Fruit fly (Drosophila melanogaster): ENCODE data around the gene trp.

The trp gene

dm6 chr3R:29891183-29891582 is 28.9 kb downstream of the trp start (continued):
- TF ChIP-seq dmrt99B (tag; optimal IDR thresholded peaks at IDR 0.05): peak; percentile 18
- no peak for TF ChIP-seq esg (GFP tag; conservative IDR thresholded peaks at IDR 0.05)
- TF ChIP-seq B-H2 (GFP tag; optimal IDR thresholded peaks at IDR 0.05): peak; percentile 39
- no peak for TF ChIP-seq sr (GFP tag; IDR thresholded peaks at IDR 0.05)
- TF ChIP-seq lilli (GFP tag; optimal IDR thresholded peaks at IDR 0.05): no peak
- peak; percentile 44 for TF ChIP-seq org-1 (GFP tag; optimal IDR thresholded peaks at IDR 0.05)
- no peak for TF ChIP-seq disco-r (GFP tag; optimal IDR thresholded peaks at IDR 0.05)
- no peak for TF ChIP-seq hkb (optimal IDR thresholded peaks at IDR 0.05)
- TF ChIP-seq hkb (GFP tag; IDR thresholded peaks at IDR 0.05): 0 out of 2 replicates have a peak, but pooled peaks have one; percentile 14
- no peak for TF ChIP-seq dan (GFP tag; IDR thresholded peaks at IDR 0.05)
- TF ChIP-seq CG10209 (GFP tag; optimal IDR thresholded peaks at IDR 0.05): peak; percentile 55
- TF ChIP-seq CG15269 (tag; optimal IDR thresholded peaks at IDR 0.05): peak; percentile 34
- TF ChIP-seq CG1602 (GFP tag; optimal IDR thresholded peaks at IDR 0.05): no peak
- TF ChIP-seq yki (optimal IDR thresholded peaks at IDR 0.05): no peak
- peak; percentile 41; the same call in 1 of the 2 replicates for TF ChIP-seq sob (GFP tag; IDR thresholded peaks at IDR 0.05)
- TF ChIP-seq hbn (GFP tag; IDR thresholded peaks at IDR 0.05; ENCODE audit: partially characterized antibody): no peak
- TF ChIP-seq TFAM (GFP tag; optimal IDR thresholded peaks at IDR 0.05): no peak
- TF ChIP-seq Vsx1 (GFP tag; optimal IDR thresholded peaks at IDR 0.05): peak; percentile 20
- 0 out of 3 replicates have a peak, but pooled peaks have one; percentile 12 for TF ChIP-seq so (GFP tag; IDR thresholded peaks at IDR 0.05)
- no peak for TF ChIP-seq pita (GFP tag; optimal IDR thresholded peaks at IDR 0.05)
- peak; percentile 6 for TF ChIP-seq CG8290 (GFP tag; optimal IDR thresholded peaks at IDR 0.05)
- TF ChIP-seq CG8290 (tag; optimal IDR thresholded peaks at IDR 0.05): peak in 1 of 2 experiments; percentile 77
- peak; percentile 17 for TF ChIP-seq CG17568 (GFP tag; optimal IDR thresholded peaks at IDR 0.05)
- no peak for TF ChIP-seq wdn (GFP tag; IDR thresholded peaks at IDR 0.05)
- TF ChIP-seq CG10321 (GFP tag; IDR thresholded peaks at IDR 0.05): no peak
- no peak for TF ChIP-seq CG17361 (GFP tag; IDR thresholded peaks at IDR 0.05)
- no peak for TF ChIP-seq CG8478 (optimal IDR thresholded peaks at IDR 0.05)
- TF ChIP-seq Hand (GFP tag; optimal IDR thresholded peaks at IDR 0.05): no peak
- TF ChIP-seq toy (GFP tag; IDR thresholded peaks at IDR 0.05): 0 out of 2 replicates have a peak, but pooled peaks have one; percentile 44
- no peak for TF ChIP-seq CG8359 (GFP tag; optimal IDR thresholded peaks at IDR 0.05; ENCODE audit: borderline replicate concordance)
- TF ChIP-seq CG43689 (GFP tag; IDR thresholded peaks at IDR 0.05): no peak
- TF ChIP-seq Antp (GFP tag; optimal IDR thresholded peaks at IDR 0.05): no peak
- peak; percentile 31; the same call in 1 of the 2 replicates for TF ChIP-seq vvl (GFP tag; IDR thresholded peaks at IDR 0.05)
- no peak for TF ChIP-seq CG14710 (tag; optimal IDR thresholded peaks at IDR 0.05)
- no peak for TF ChIP-seq CG17829 (tag; optimal IDR thresholded peaks at IDR 0.05)
- TF ChIP-seq ac (GFP tag; optimal IDR thresholded peaks at IDR 0.05): no peak
- TF ChIP-seq peb (GFP tag; IDR thresholded peaks at IDR 0.05): no peak
- no peak for TF ChIP-seq CG9609 (GFP tag; optimal IDR thresholded peaks at IDR 0.05)
- TF ChIP-seq CG17612 (GFP tag; IDR thresholded peaks at IDR 0.05): no peak
- TF ChIP-seq Poxn (GFP tag; IDR thresholded peaks at IDR 0.05): no peak
- TF ChIP-seq E2f1 (GFP tag; IDR thresholded peaks at IDR 0.05): no peak
- peak; percentile 48 for TF ChIP-seq Fer3 (tag; optimal IDR thresholded peaks at IDR 0.05)
- no peak for TF ChIP-seq CG32767 (GFP tag; IDR thresholded peaks at IDR 0.05)
- peak; percentile 8; the same call in 1 of the 3 replicates for TF ChIP-seq dysf (GFP tag; IDR thresholded peaks at IDR 0.05)
- TF ChIP-seq gro (GFP tag; optimal IDR thresholded peaks at IDR 0.05): no peak
- no peak for TF ChIP-seq CG10431 (GFP tag; optimal IDR thresholded peaks at IDR 0.05)
- TF ChIP-seq CG32532 (GFP tag; IDR thresholded peaks at IDR 0.05): peak; percentile 32; the same call in 1 of the 2 replicates
- peak; percentile 12 for TF ChIP-seq CG17359 (tag; optimal IDR thresholded peaks at IDR 0.05)
- no peak for TF ChIP-seq ems (GFP tag; optimal IDR thresholded peaks at IDR 0.05)
- no peak for TF ChIP-seq gcm (GFP tag; optimal IDR thresholded peaks at IDR 0.05)
- TF ChIP-seq CG6683 (GFP tag; optimal IDR thresholded peaks at IDR 0.05): no peak
- no peak for TF ChIP-seq Hsf (GFP tag; optimal IDR thresholded peaks at IDR 0.05)
- TF ChIP-seq CG8765 (GFP tag; IDR thresholded peaks at IDR 0.05): no peak
